Fruit fly (Drosophila melanogaster) whole organism, embryonic: Measurements from ENCODE around the gene blot.

Experiments
- Abd-B ChIP-seq: fragments of 200-800 bp; sonication (Bioruptor generic); optimal IDR thresholded peaks from 2 replicates; lab custom pipeline; 2018; ENCODE audit warnings: missing biosample characterization, mild to moderate bottlenecking, missing genetic modification characterization, moderate library complexity
- Blimp-1 ChIP-seq: fragments of 200-800 bp; sonication (Bioruptor generic); optimal IDR thresholded peaks from 3 replicates; lab custom pipeline; 2018; ENCODE audit warnings: missing biosample characterization, missing genetic modification characterization, mild to moderate bottlenecking, moderate library complexity, missing genetic modification reagents
- CG10267 ChIP-seq: fragments of 200-800 bp; sonication (Bioruptor generic); optimal IDR thresholded peaks from 2 replicates; lab custom pipeline; 2018; ENCODE audit warnings: missing biosample characterization, mild to moderate bottlenecking, missing genetic modification characterization, moderate library complexity
- CG11456 ChIP-seq: fragments of 200-800 bp; sonication (Bioruptor generic); IDR thresholded peaks from 3 replicates; pipeline ENCODE4 v1.3.6; 2022; ENCODE audit warnings: missing biosample characterization, missing genetic modification characterization
- CG11696 ChIP-seq: fragments of 200-800 bp; sonication (Bioruptor generic); IDR thresholded peaks from 2 replicates; pipeline ENCODE4 v1.3.6; 2022; ENCODE audit warnings: missing biosample characterization, missing genetic modification characterization
- CG12769 ChIP-seq: fragments of 200-800 bp; sonication (Bioruptor generic); optimal IDR thresholded peaks from 2 replicates; lab custom pipeline; 2019; ENCODE audit warnings: missing biosample characterization, mild to moderate bottlenecking, missing genetic modification characterization, moderate library complexity
- CG13894 ChIP-seq: fragments of 200-800 bp; sonication (Bioruptor generic); optimal IDR thresholded peaks from 3 replicates; lab custom pipeline; 2018; ENCODE audit warnings: missing biosample characterization, mild to moderate bottlenecking, missing genetic modification characterization, moderate library complexity
- CG17385 ChIP-seq: fragments of 200-800 bp; sonication (Bioruptor generic); optimal IDR thresholded peaks from 3 replicates; lab custom pipeline; 2018; ENCODE audit warnings: missing biosample characterization, mild to moderate bottlenecking, missing genetic modification characterization
- CG17829 ChIP-seq: fragments of 200-800 bp; optimal IDR thresholded peaks from 2 replicates; lab custom pipeline; 2019; ENCODE audit warnings: missing biosample characterization, mild to moderate bottlenecking, missing genetic modification characterization, moderate library complexity
- CG2678 ChIP-seq: fragments of 200-800 bp; sonication (Bioruptor generic); optimal IDR thresholded peaks from 3 replicates; lab custom pipeline; 2019; ENCODE audit warnings: missing biosample characterization, mild to moderate bottlenecking, missing genetic modification characterization, moderate library complexity
- CG6683 ChIP-seq: fragments of 200-800 bp; sonication (Bioruptor generic); optimal IDR thresholded peaks from 2 replicates; lab custom pipeline; 2017; ENCODE audit warnings: missing biosample characterization, mild to moderate bottlenecking, missing genetic modification characterization, missing genetic modification reagents
- CG6791 ChIP-seq: fragments of 200-800 bp; sonication (Bioruptor generic); IDR thresholded peaks from 3 replicates; pipeline ENCODE4 v1.3.6; 2022; ENCODE audit warnings: missing biosample characterization, missing genetic modification characterization; ENCODE audit not compliant: partially characterized antibody
- CG9932 ChIP-seq: fragments of 200-800 bp; sonication (Bioruptor generic); IDR thresholded peaks from 2 replicates; pipeline ENCODE4 v1.3.6; 2022; ENCODE audit warnings: missing biosample characterization, missing genetic modification characterization
- Ets65A ChIP-seq: fragments of 200-800 bp; sonication (Bioruptor generic); peaks from one replicate; lab custom pipeline; 2016; ENCODE audit warnings: missing biosample characterization, missing genetic modification characterization
- H15 ChIP-seq: fragments of 200-800 bp; sonication (Bioruptor generic); IDR thresholded peaks from 3 replicates; pipeline ENCODE4 v1.3.6; 2022; ENCODE audit warnings: missing biosample characterization, missing genetic modification characterization
- Hand ChIP-seq: fragments of 200-800 bp; sonication (Bioruptor generic); optimal IDR thresholded peaks from 2 replicates; lab custom pipeline; 2017; ENCODE audit warnings: mild to moderate bottlenecking, missing biosample characterization, missing genetic modification reagents, missing genetic modification characterization
- HmgZ ChIP-seq: fragments of 200-800 bp; sonication (Bioruptor generic); optimal IDR thresholded peaks from 2 replicates; lab custom pipeline; 2018; ENCODE audit warnings: missing biosample characterization, mild to moderate bottlenecking, missing genetic modification characterization
- Pdp1 ChIP-seq, 2 experiments: fragments of 200-800 bp; sonication (Bioruptor generic); optimal IDR thresholded peaks; 3 replicates each; lab custom pipeline; 2016; ENCODE audit warnings: missing biosample characterization in 2 of 2, missing genetic modification characterization in 2 of 2, mild to moderate bottlenecking in 1 of 2, moderate library complexity in 1 of 2
- Poxn ChIP-seq: fragments of 200-800 bp; sonication (Bioruptor generic); IDR thresholded peaks from 2 replicates; pipeline ENCODE4 v1.3.6; 2022; ENCODE audit warnings: missing biosample characterization, missing genetic modification characterization
- Rx ChIP-seq: fragments of 200-800 bp; sonication (Bioruptor generic); IDR thresholded peaks from 2 replicates; pipeline ENCODE4 v1.3.6; 2022; ENCODE audit warnings: missing biosample characterization, missing genetic modification characterization
- Sin3A ChIP-seq: fragments of >200 bp; optimal IDR thresholded peaks from 2 replicates; lab custom pipeline; 2018
- Sox100B ChIP-seq: fragments of 200-800 bp; sonication (Bioruptor generic); optimal IDR thresholded peaks from 3 replicates; lab custom pipeline; 2018; ENCODE audit warnings: missing biosample characterization, mild to moderate bottlenecking, missing genetic modification characterization
- Spps ChIP-seq: fragments of 200-800 bp; sonication (Bioruptor generic); optimal IDR thresholded peaks from 2 replicates; lab custom pipeline; 2018; ENCODE audit warnings: missing biosample characterization, mild to moderate bottlenecking, missing genetic modification characterization
- Trl ChIP-seq, 3 experiments: fragments of >200 bp in 2 of 3; fragments of 200-800 bp in 1 of 3; sonication (Bioruptor generic) in 1 of 3; optimal IDR thresholded peaks; 2 replicates in 1 of 3; 3 replicates in 2 of 3; lab custom pipeline; 2016 to 2017; ENCODE audit warnings: missing biosample characterization in 1 of 3, missing genetic modification characterization in 1 of 3
- abd-A ChIP-seq: fragments of 200-800 bp; sonication (Bioruptor generic); optimal IDR thresholded peaks from 3 replicates; lab custom pipeline; 2019; ENCODE audit warnings: missing biosample characterization, mild to moderate bottlenecking, missing genetic modification characterization, moderate library complexity
- az2 ChIP-seq: fragments of 200-800 bp; sonication (Bioruptor generic); optimal IDR thresholded peaks from 3 replicates; lab custom pipeline; 2016; ENCODE audit warnings: missing biosample characterization, missing genetic modification characterization
- cg ChIP-seq: fragments of 200-800 bp; sonication (Bioruptor generic); optimal IDR thresholded peaks from 3 replicates; lab custom pipeline; 2019; ENCODE audit warnings: missing biosample characterization, mild to moderate bottlenecking, missing genetic modification characterization, moderate library complexity
- chinmo ChIP-seq: fragments of 200-800 bp; sonication (Bioruptor generic); IDR thresholded peaks from 4 replicates; pipeline ENCODE4 v1.3.6; 2022; ENCODE audit warnings: missing biosample characterization, missing genetic modification characterization; ENCODE audit not compliant: partially characterized antibody
- chm ChIP-seq: fragments of 200-800 bp; sonication (Bioruptor generic); IDR thresholded peaks from 2 replicates; pipeline ENCODE4 v1.3.6; 2022; ENCODE audit warnings: missing biosample characterization, missing genetic modification characterization
- chn ChIP-seq: fragments of 200-800 bp; sonication (Bioruptor generic); optimal IDR thresholded peaks from 2 replicates; lab custom pipeline; 2016; ENCODE audit warnings: missing biosample characterization, missing genetic modification characterization
- esg ChIP-seq: fragments of 200-800 bp; sonication (Bioruptor generic); conservative IDR thresholded peaks from 2 replicates; pipeline ENCODE4 v1.3.6; 2022; ENCODE audit warnings: missing biosample characterization, missing genetic modification characterization
- fru ChIP-seq: fragments of >200 bp; optimal IDR thresholded peaks from 2 replicates; lab custom pipeline; 2017
- gcm2 ChIP-seq: fragments of 200-800 bp; sonication (Bioruptor generic); optimal IDR thresholded peaks from 2 replicates; lab custom pipeline; 2016; ENCODE audit warnings: missing biosample characterization, missing genetic modification characterization
- gsb ChIP-seq: fragments of 200-800 bp; sonication (Bioruptor generic); IDR thresholded peaks from 2 replicates; pipeline ENCODE4 v1.3.6; 2022; ENCODE audit warnings: missing biosample characterization, missing genetic modification characterization
- gsb-n ChIP-seq: fragments of 200-800 bp; sonication (Bioruptor generic); optimal IDR thresholded peaks from 3 replicates; lab custom pipeline; 2018; ENCODE audit warnings: missing biosample characterization, mild to moderate bottlenecking, missing genetic modification characterization
- kay ChIP-seq: fragments of 200-800 bp; sonication (Bioruptor generic); optimal IDR thresholded peaks from 2 replicates; lab custom pipeline; 2016; ENCODE audit warnings: missing biosample characterization, missing genetic modification characterization
- repo ChIP-seq: fragments of 200-800 bp; sonication (Bioruptor generic); optimal IDR thresholded peaks from 2 replicates; lab custom pipeline; 2016; ENCODE audit warnings: missing biosample characterization, missing genetic modification characterization
- ro ChIP-seq: fragments of 200-800 bp; sonication (Bioruptor generic); IDR thresholded peaks from 2 replicates; pipeline ENCODE4 v1.3.6; 2022; ENCODE audit warnings: missing biosample characterization, missing genetic modification characterization
- run ChIP-seq: fragments of 200-800 bp; sonication (Bioruptor generic); optimal IDR thresholded peaks from 3 replicates; lab custom pipeline; 2018; ENCODE audit warnings: missing biosample characterization, mild to moderate bottlenecking, missing genetic modification characterization
- sd ChIP-seq: fragments of 200-800 bp; sonication (Bioruptor generic); optimal IDR thresholded peaks from 3 replicates; lab custom pipeline; 2018; ENCODE audit warnings: missing biosample characterization, mild to moderate bottlenecking, missing genetic modification characterization, moderate library complexity
- sens-2 ChIP-seq: fragments of 200-800 bp; sonication (Bioruptor generic); IDR thresholded peaks from 2 replicates; pipeline ENCODE4 v1.3.6; 2022; ENCODE audit warnings: missing biosample characterization, missing genetic modification characterization
- ssp ChIP-seq: fragments of 200-800 bp; sonication (Bioruptor generic); IDR thresholded peaks from 2 replicates; pipeline ENCODE4 v1.3.6; 2022; ENCODE audit warnings: missing biosample characterization, missing genetic modification characterization
- sug ChIP-seq: fragments of 200-800 bp; optimal IDR thresholded peaks from 2 replicates; lab custom pipeline; 2019; ENCODE audit warnings: missing biosample characterization, mild to moderate bottlenecking, missing genetic modification characterization, moderate library complexity
- tna ChIP-seq: fragments of 200-800 bp; sonication (Bioruptor generic); IDR thresholded peaks from 2 replicates; pipeline ENCODE4 v1.3.6; 2022; ENCODE audit warnings: missing biosample characterization, missing genetic modification characterization; ENCODE audit not compliant: partially characterized antibody
- unc-4 ChIP-seq: fragments of 200-800 bp; sonication (Bioruptor generic); IDR thresholded peaks from 2 replicates; pipeline ENCODE4 v1.3.6; 2022; ENCODE audit warnings: missing biosample characterization, missing genetic modification characterization; ENCODE audit not compliant: partially characterized antibody
- vvl ChIP-seq: fragments of 200-800 bp; sonication (Bioruptor generic); IDR thresholded peaks from 2 replicates; pipeline ENCODE4 v1.3.6; 2022; ENCODE audit warnings: missing biosample characterization, missing genetic modification characterization
- zen ChIP-seq: fragments of 200-800 bp; sonication (Bioruptor generic); optimal IDR thresholded peaks from 3 replicates; lab custom pipeline; 2018; ENCODE audit warnings: missing biosample characterization, mild to moderate bottlenecking, missing genetic modification characterization, moderate library complexity

blot gene

dm6 chr3L:17394435-17395017, 26.8 kb downstream of the blot start:
- TF ChIP-seq unc-4 (GFP tag; lab: Robert Waterston, UW): no peak
- TF ChIP-seq Hand: no peak
- TF ChIP-seq gcm2: no peak
- peak; percentile 15 for TF ChIP-seq CG12769
- no peak for TF ChIP-seq tna (GFP tag; lab: Robert Waterston, UW)
- no peak for TF ChIP-seq ro (GFP tag; lab: Robert Waterston, UW)
- peak; percentile 79 for TF ChIP-seq abd-A (tag; lab: Kevin White, UChicago)
- no peak for TF ChIP-seq ssp (GFP tag; lab: Robert Waterston, UW)
- TF ChIP-seq CG13894 (tag; lab: Kevin White, UChicago): peak; percentile 58
- no peak for TF ChIP-seq repo (GFP tag; lab: Kevin White, UChicago)
- no peak for TF ChIP-seq CG9932
- TF ChIP-seq sd (tag; lab: Kevin White, UChicago): peak; percentile 42
- peak; percentile 11; the same call in 1 of the 2 replicates for TF ChIP-seq vvl
- TF ChIP-seq chinmo (GFP tag; lab: Robert Waterston, UW): peak; percentile 87; the same call in 3 of the 4 replicates
- TF ChIP-seq esg: no peak
- no peak for TF ChIP-seq Abd-B
- peak; percentile 14 for TF ChIP-seq sug (tag; lab: Kevin White, UChicago)
- TF ChIP-seq gsb (GFP tag; lab: Robert Waterston, UW): no peak
- no peak for TF ChIP-seq CG11456 (GFP tag; lab: Robert Waterston, UW)
- TF ChIP-seq Sin3A: no peak
- no peak for TF ChIP-seq chn (GFP tag; lab: Kevin White, UChicago)
- no peak for TF ChIP-seq CG11696 (GFP tag; lab: Robert Waterston, UW)
- TF ChIP-seq cg (GFP tag; lab: Kevin White, UChicago): peak; percentile 49

- peak; percentile 67 for TF ChIP-seq abd-A (tag; lab: Kevin White, UChicago)
- peak; percentile 82 for TF ChIP-seq CG13894 (tag; lab: Kevin White, UChicago)
- TF ChIP-seq CG6683: no peak
- TF ChIP-seq chinmo (GFP tag; lab: Robert Waterston, UW): peak; percentile 68; the same call in 1 of the 4 replicates
- TF ChIP-seq, all 482 proteins: peak for 3
Observed at dm6 chr3L:17393098-17393497, 28.2 kb downstream of the blot start.

- TF ChIP-seq chm (GFP tag; lab: Robert Waterston, UW) (no peak), HmgZ (no peak), Poxn (no peak), fru (lab: Kevin White, UChicago) (no peak), Blimp-1 (GFP tag; lab: Kevin White, UChicago) (peak; percentile 70), CG6791 (no peak), CG2678 (tag; lab: Kevin White, UChicago) (no peak), Spps (tag; lab: Kevin White, UChicago) (no peak), az2 (GFP tag; lab: Kevin White, UChicago) (no peak), Pdp1 (GFP tag; optimal IDR thresholded peaks at IDR 0.05; lab: Kevin White, UChicago) (peak in 1 of 2 experiments; percentile 63)
Observed at dm6 chr3L:17392412-17392811, 28.9 kb downstream of the blot start.

- TF ChIP-seq Sox100B (GFP tag; lab: Kevin White, UChicago): no peak
- TF ChIP-seq zen: no peak
- no peak for TF ChIP-seq Trl (optimal IDR thresholded peaks at IDR 0.05; lab: Kevin White, UChicago)
- no peak for TF ChIP-seq Trl (GFP tag; optimal IDR thresholded peaks at IDR 0.05; lab: Kevin White, UChicago)
- TF ChIP-seq gsb-n: no peak
- TF ChIP-seq CG17385: no peak
- TF ChIP-seq kay (GFP tag; lab: Kevin White, UChicago): no peak
- TF ChIP-seq sd (tag; lab: Kevin White, UChicago): peak; percentile 26
- TF ChIP-seq run (tag; lab: Kevin White, UChicago): no peak
- TF ChIP-seq Ets65A (GFP tag; lab: Kevin White, UChicago): peak; percentile 13
- no peak for TF ChIP-seq sens-2 (GFP tag; lab: Robert Waterston, UW)
- no peak for TF ChIP-seq CG17829 (tag; lab: Kevin White, UChicago)
- TF ChIP-seq Rx: no peak
- TF ChIP-seq CG10267 (tag; lab: Kevin White, UChicago): no peak
- no peak for TF ChIP-seq H15 (GFP tag; lab: Robert Waterston, UW)
Observed at dm6 chr3L:17391132-17391531, 30.2 kb downstream of the blot start.
